Worm (Caenorhabditis elegans) whole organism, early embryonic: ENCODE measurements around the gene F59C12.4.

Experiments
- ama-1 ChIP-seq: fragments of 150-350 bp; optimal IDR thresholded peaks from 2 replicates; lab custom pipeline; 2014
- ceh-36 ChIP-seq: sonication (generic microtip); optimal IDR thresholded peaks from 2 replicates; lab custom pipeline; 2016; ENCODE audit warnings: missing genetic modification characterization, inconsistent platforms, missing compliant biosample characterization
- flt-1 ChIP-seq: fragments of 200-800 bp; sonication (Bioruptor generic); IDR thresholded peaks from 2 replicates; pipeline ENCODE4 v1.3.6; 2022; ENCODE audit warnings: missing genetic modification characterization, missing compliant biosample characterization

ce11 chrX:16650600-16650999 is 48.2 kb upstream of the F59C12.4 start:
- TF ChIP-seq ama-1 (no peak), flt-1 (GFP tag; lab: Robert Waterston, UW) (no peak), ceh-36 (tag; lab: Kevin White, UChicago) (no peak)
